Worm (Caenorhabditis elegans) whole organism, L2 larva: ENCODE data around the gene C32D5.14.
A peak's percentile ranks its signal among the peaks of the same experiment; 100 is the strongest.

Experiments used
- Y55F3AM.14 ChIP-seq: fragments of 200-800 bp; sonication (Bioruptor generic); optimal IDR thresholded peaks from 2 replicates; lab custom pipeline; 2018; ENCODE audit warnings: mild to moderate bottlenecking, missing genetic modification characterization, missing compliant biosample characterization
- aly-2 ChIP-seq: fragments of 150-350 bp; optimal IDR thresholded peaks from 2 replicates; lab custom pipeline; 2014; ENCODE audit warnings: missing biosample characterization, missing genetic modification characterization
- blmp-1 ChIP-seq: sonication (generic microtip); optimal IDR thresholded peaks from 2 replicates; lab custom pipeline; 2017; ENCODE audit warnings: missing genetic modification characterization, mild to moderate bottlenecking, missing compliant biosample characterization, antibody characterized with exemption, moderate library complexity; ENCODE audit not compliant: insufficient read depth
- ceh-16 ChIP-seq: fragments of 150-350 bp; optimal IDR thresholded peaks from 2 replicates; lab custom pipeline; 2014; ENCODE audit warnings: missing biosample characterization, missing genetic modification characterization
- crh-2 ChIP-seq: sonication (generic microtip); optimal IDR thresholded peaks from 2 replicates; lab custom pipeline; 2017; ENCODE audit warnings: missing biosample characterization, missing genetic modification characterization
- dmd-4 ChIP-seq: sonication (generic microtip); optimal IDR thresholded peaks from 2 replicates; lab custom pipeline; 2017; ENCODE audit warnings: missing biosample characterization, missing genetic modification characterization
- egl-27 ChIP-seq: sonication (generic microtip); optimal IDR thresholded peaks from 3 replicates; lab custom pipeline; 2017; ENCODE audit warnings: missing biosample characterization, missing genetic modification reagents, missing genetic modification characterization
- elt-3 ChIP-seq: sonication (generic microtip); optimal IDR thresholded peaks from 2 replicates; lab custom pipeline; 2017; ENCODE audit warnings: missing biosample characterization, missing genetic modification characterization
- fos-1 ChIP-seq: fragments of 150-350 bp; optimal IDR thresholded peaks from 2 replicates; lab custom pipeline; 2014; ENCODE audit warnings: missing biosample characterization, missing genetic modification characterization
- gmeb-1 ChIP-seq: fragments of 150-350 bp; optimal IDR thresholded peaks from 2 replicates; lab custom pipeline; 2014; ENCODE audit warnings: missing biosample characterization, missing genetic modification characterization
- lin-11 ChIP-seq: fragments of 150-350 bp; sonication (generic microtip); optimal IDR thresholded peaks from 2 replicates; lab custom pipeline; 2014; ENCODE audit warnings: missing biosample characterization, missing genetic modification characterization, inconsistent platforms, mixed read lengths
- lin-13 ChIP-seq: fragments of 150-350 bp; optimal IDR thresholded peaks from 2 replicates; lab custom pipeline; 2014; ENCODE audit warnings: missing biosample characterization, missing genetic modification reagents, missing genetic modification characterization
- lin-39 ChIP-seq: fragments of 150-350 bp; optimal IDR thresholded peaks from 2 replicates; lab custom pipeline; 2014; ENCODE audit warnings: missing biosample characterization, missing genetic modification reagents, missing genetic modification characterization
- lsy-2 ChIP-seq, 2 experiments: fragments of 150-350 bp in 1 of 2; sonication (generic microtip) in 1 of 2; optimal IDR thresholded peaks; 2 replicates each; lab custom pipeline; 2014 to 2017; ENCODE audit warnings: missing biosample characterization in 2 of 2, missing genetic modification characterization in 2 of 2
- mbf-1 ChIP-seq: sonication (generic microtip); optimal IDR thresholded peaks from 2 replicates; lab custom pipeline; 2017; ENCODE audit warnings: missing biosample characterization, missing genetic modification characterization
- mdl-1 ChIP-seq, 2 experiments: fragments of 150-350 bp in 1 of 2; sonication (generic microtip) in 1 of 2; optimal IDR thresholded peaks; 2 replicates each; lab custom pipeline; 2017; ENCODE audit warnings: missing biosample characterization in 2 of 2, missing genetic modification characterization in 2 of 2
- nhr-10 ChIP-seq: sonication (generic microtip); optimal IDR thresholded peaks from 2 replicates; lab custom pipeline; 2017; ENCODE audit warnings: missing biosample characterization, missing genetic modification characterization
- nhr-11 ChIP-seq: fragments of 150-350 bp; optimal IDR thresholded peaks from 2 replicates; lab custom pipeline; 2014; ENCODE audit warnings: missing biosample characterization, missing genetic modification characterization
- nhr-21 ChIP-seq: fragments of 150-350 bp; optimal IDR thresholded peaks from 2 replicates; lab custom pipeline; 2014; ENCODE audit warnings: missing biosample characterization, missing genetic modification characterization
- nhr-23 ChIP-seq: fragments of 150-350 bp; optimal IDR thresholded peaks from 2 replicates; lab custom pipeline; 2014; ENCODE audit warnings: missing biosample characterization, missing genetic modification reagents, missing genetic modification characterization
- nhr-237 ChIP-seq: fragments of 150-350 bp; optimal IDR thresholded peaks from 2 replicates; lab custom pipeline; 2014; ENCODE audit warnings: missing biosample characterization, missing genetic modification characterization
- nhr-25 ChIP-seq: fragments of 150-350 bp; sonication (generic microtip); optimal IDR thresholded peaks from 3 replicates; lab custom pipeline; 2014; ENCODE audit warnings: missing biosample characterization, missing genetic modification characterization
- nhr-6 ChIP-seq: fragments of 150-350 bp; optimal IDR thresholded peaks from 2 replicates; lab custom pipeline; 2014; ENCODE audit warnings: missing biosample characterization, missing genetic modification characterization
- nhr-77 ChIP-seq: fragments of 150-350 bp; optimal IDR thresholded peaks from 2 replicates; lab custom pipeline; 2014; ENCODE audit warnings: missing biosample characterization, missing genetic modification characterization
- peb-1 ChIP-seq: fragments of 150-350 bp; optimal IDR thresholded peaks from 2 replicates; lab custom pipeline; 2014; ENCODE audit warnings: missing biosample characterization, missing genetic modification characterization
- sem-4 ChIP-seq: fragments of 150-350 bp; optimal IDR thresholded peaks from 2 replicates; lab custom pipeline; 2014; ENCODE audit warnings: missing biosample characterization, missing genetic modification reagents, missing genetic modification characterization
- skn-1 ChIP-seq: sonication (generic microtip); optimal IDR thresholded peaks from 2 replicates; lab custom pipeline; 2017; ENCODE audit warnings: missing biosample characterization, missing genetic modification characterization
- sma-3 ChIP-seq: sonication (generic microtip); optimal IDR thresholded peaks from 2 replicates; lab custom pipeline; 2016; ENCODE audit warnings: missing genetic modification reagents, missing genetic modification characterization, missing compliant biosample characterization
- sma-9 ChIP-seq, 2 experiments: fragments of 150-350 bp in 1 of 2; sonication (generic microtip) in 1 of 2; optimal IDR thresholded peaks; 2 replicates each; lab custom pipeline; 2014 to 2016; ENCODE audit warnings: missing genetic modification characterization in 2 of 2, mild to moderate bottlenecking in 1 of 2, missing biosample characterization in 1 of 2, missing compliant biosample characterization in 1 of 2, missing genetic modification reagents in 1 of 2, moderate library complexity in 1 of 2
- snpc-4 ChIP-seq: fragments of 150-350 bp; optimal IDR thresholded peaks from 2 replicates; lab custom pipeline; 2014; ENCODE audit warnings: missing biosample characterization, missing genetic modification characterization
- unc-39 ChIP-seq: fragments of 150-350 bp; optimal IDR thresholded peaks from 2 replicates; lab custom pipeline; 2014; ENCODE audit warnings: missing biosample characterization, missing genetic modification characterization
- unc-55 ChIP-seq: fragments of 150-350 bp; sonication (generic microtip); optimal IDR thresholded peaks from 3 replicates; lab custom pipeline; 2014; ENCODE audit warnings: missing biosample characterization, missing genetic modification reagents, missing genetic modification characterization
- unc-62 ChIP-seq: fragments of 150-350 bp; optimal IDR thresholded peaks from 2 replicates; lab custom pipeline; 2014; ENCODE audit warnings: missing biosample characterization, missing genetic modification reagents, missing genetic modification characterization
- zag-1 ChIP-seq: fragments of 150-350 bp; optimal IDR thresholded peaks from 2 replicates; lab custom pipeline; 2014; ENCODE audit warnings: missing biosample characterization, missing genetic modification characterization

The C32D5.14 gene

DNA sequence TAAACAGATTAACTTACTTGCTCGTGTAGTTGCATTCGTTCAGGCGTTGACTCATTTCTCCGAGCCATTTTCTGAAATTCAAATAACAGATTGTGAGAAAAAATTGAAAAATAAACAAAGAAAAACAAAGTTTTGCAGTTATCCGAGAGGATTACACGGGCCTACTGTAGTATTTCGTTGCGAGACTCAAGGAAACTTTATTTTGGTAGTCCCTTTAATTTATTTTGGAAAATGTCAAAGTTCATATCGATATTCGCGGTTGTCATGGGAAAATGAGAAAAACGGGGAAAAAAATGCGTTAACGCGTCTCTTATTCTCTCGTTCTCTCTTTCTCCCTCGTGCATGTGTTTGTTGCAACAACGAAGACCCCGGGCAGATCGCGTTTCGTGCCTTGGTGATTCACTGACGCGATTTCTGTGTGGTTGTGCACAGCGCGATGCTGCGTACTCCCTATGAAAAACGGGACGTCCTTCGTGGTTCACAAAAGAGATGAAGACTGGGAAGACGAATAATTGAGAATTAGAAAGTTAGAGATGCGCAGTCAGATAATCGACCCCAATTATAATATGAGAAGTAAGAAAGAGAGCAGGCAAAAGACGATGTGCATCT is 4.0 kb upstream of the C32D5.14 start, which contains the start of gene set-4 (continued):
- TF ChIP-seq nhr-237 (tag; lab: Kevin White, UChicago): peak; percentile 20
- peak; percentile 18 to 91 for TF ChIP-seq mdl-1 (tag; optimal IDR thresholded peaks at IDR 0.05; lab: Kevin White, UChicago)
- TF ChIP-seq nhr-25 (tag; lab: Kevin White, UChicago): peak; percentile 92
- peak; percentile 97 for TF ChIP-seq crh-2 (tag; lab: Kevin White, UChicago)
- peak; percentile 72 for TF ChIP-seq zag-1 (tag; lab: Kevin White, UChicago)
- peak; percentile 68 for TF ChIP-seq nhr-77 (tag; lab: Kevin White, UChicago)
- peak; percentile 90 for TF ChIP-seq gmeb-1 (tag; lab: Kevin White, UChicago)
- peak; percentile 78 for TF ChIP-seq nhr-10 (tag; lab: Kevin White, UChicago)
- TF ChIP-seq nhr-21: peak; percentile 87
- TF ChIP-seq peb-1 (tag; lab: Kevin White, UChicago): no peak
- TF ChIP-seq dmd-4 (tag; lab: Kevin White, UChicago): no peak
- peak; percentile 91 for TF ChIP-seq sma-3
- TF ChIP-seq snpc-4 (tag; lab: Kevin White, UChicago): peak; percentile 88
- no peak for TF ChIP-seq nhr-23 (tag; lab: Kevin White, UChicago)
- TF ChIP-seq unc-55 (GFP tag; lab: Kevin White, UChicago): peak; percentile 96
- peak; percentile 89 for TF ChIP-seq lin-11
- TF ChIP-seq elt-3 (tag; lab: Kevin White, UChicago): no peak
- TF ChIP-seq nhr-6: peak; percentile 85
- no peak for TF ChIP-seq nhr-11

DNA sequence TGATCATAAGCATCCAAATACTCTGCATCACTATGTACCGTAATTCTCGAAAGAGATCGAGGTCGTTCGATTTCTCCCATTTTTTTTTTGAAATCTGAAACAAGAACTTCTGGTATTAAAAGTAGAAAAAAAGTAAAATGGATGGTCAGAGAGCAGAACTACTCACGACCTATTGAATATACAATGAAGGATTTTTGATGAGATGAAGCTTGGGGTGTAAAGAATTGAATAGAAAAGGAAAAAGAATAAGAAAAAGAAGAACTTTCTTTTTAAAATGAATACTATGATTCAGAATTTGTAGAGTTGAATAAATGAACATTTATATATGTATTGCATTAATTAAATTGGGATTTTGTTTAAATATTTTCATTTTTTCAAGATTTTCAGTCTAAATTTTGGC is 1.4 kb upstream of the C32D5.14 start, which contains the start of gene ttc-39B:
Gene ttc-39B (minus strand): TSS at position 101 of the 400 bp plus-strand sequence.
- no peak for TF ChIP-seq nhr-23 (tag; lab: Kevin White, UChicago)
- no peak for TF ChIP-seq ceh-16 (tag; lab: Kevin White, UChicago)
- no peak for TF ChIP-seq nhr-25 (tag; lab: Kevin White, UChicago)
- TF ChIP-seq lin-13 (GFP tag; lab: Kevin White, UChicago): no peak
- no peak for TF ChIP-seq sma-9 (GFP tag; optimal IDR thresholded peaks at IDR 0.05; lab: Kevin White, UChicago)
- no peak for TF ChIP-seq sma-9 (tag; optimal IDR thresholded peaks at IDR 0.05; lab: Kevin White, UChicago)
- no peak for TF ChIP-seq peb-1 (tag; lab: Kevin White, UChicago)
- TF ChIP-seq lsy-2 (tag; optimal IDR thresholded peaks at IDR 0.05; lab: Kevin White, UChicago): no peak
- TF ChIP-seq mbf-1 (tag; lab: Kevin White, UChicago): no peak
- TF ChIP-seq unc-62 (GFP tag; lab: Kevin White, UChicago): no peak
- no peak for TF ChIP-seq lin-39
- no peak for TF ChIP-seq egl-27 (tag; lab: Kevin White, UChicago)
- TF ChIP-seq nhr-237 (tag; lab: Kevin White, UChicago): no peak
- no peak for TF ChIP-seq sem-4
- TF ChIP-seq blmp-1 (tag; lab: Kevin White, UChicago): no peak
- TF ChIP-seq unc-39 (tag; lab: Kevin White, UChicago): no peak
- TF ChIP-seq dmd-4 (tag; lab: Kevin White, UChicago): no peak

DNA sequence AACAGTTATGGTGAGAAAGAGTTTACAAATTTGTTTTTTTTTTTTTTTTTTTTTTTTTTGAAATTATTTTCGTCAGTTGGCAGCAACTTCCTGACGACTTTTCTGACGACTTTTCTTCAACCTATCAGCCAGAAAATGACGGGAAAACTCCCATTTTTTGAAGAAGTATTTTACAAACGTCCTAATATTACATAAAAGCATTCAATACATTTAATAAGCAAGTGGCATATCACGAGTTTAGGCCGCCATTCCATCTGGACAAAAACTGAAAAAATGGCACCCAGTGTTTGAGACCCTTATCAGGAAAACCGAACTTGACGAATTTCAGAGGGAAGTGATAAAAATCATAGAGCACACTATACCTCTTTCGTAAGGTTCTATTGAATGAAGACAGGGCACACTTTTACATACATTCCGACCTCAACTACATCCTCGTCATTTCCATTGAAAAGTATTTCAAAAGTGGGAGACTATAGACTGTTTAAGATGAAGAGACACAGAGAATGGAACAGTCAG is 485 bp upstream of the C32D5.14 start:
- TF ChIP-seq fos-1 (tag; lab: Kevin White, UChicago) (peak; percentile 33), nhr-77 (tag; lab: Kevin White, UChicago) (no peak), Y55F3AM.14 (GFP tag; lab: Kevin White, UChicago) (no peak), aly-2 (tag; lab: Kevin White, UChicago) (no peak)

DNA sequence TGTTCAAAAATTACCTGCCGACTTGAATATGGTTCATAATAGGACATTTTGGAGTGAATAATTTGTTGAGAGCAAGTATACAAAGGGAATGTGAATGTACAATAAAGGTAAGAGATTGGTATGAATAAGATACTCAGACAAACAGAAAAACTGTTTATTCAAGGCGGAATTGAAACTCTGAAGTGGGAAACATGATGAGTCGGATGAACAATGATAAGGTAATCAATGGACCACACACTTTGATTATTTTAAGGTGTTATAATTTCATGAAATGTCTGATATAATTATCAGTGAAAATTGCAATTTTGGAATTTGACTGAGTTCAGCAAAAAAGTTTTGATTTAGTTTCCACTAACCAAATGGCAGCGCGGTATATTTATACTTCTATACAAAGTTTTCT is 4.2 kb downstream of the C32D5.14 start:
- TF ChIP-seq ceh-16 (tag; lab: Kevin White, UChicago) (no peak), Y55F3AM.14 (GFP tag; lab: Kevin White, UChicago) (no peak), fos-1 (tag; lab: Kevin White, UChicago) (peak; percentile 46), skn-1 (no peak), lsy-2 (tag; optimal IDR thresholded peaks at IDR 0.05; lab: Kevin White, UChicago) (no peak)
